Worm (Caenorhabditis elegans): ENCODE measurements around the gene C49F8.1.

The C49F8.1 gene

ce11 chrX:13328868-13329267 lies 35.9 kb downstream of the C49F8.1 start (continued):
- TF ChIP-seq egrh-3 (GFP tag; IDR thresholded peaks at IDR 0.05) (no peak), attf-5 (GFP tag; optimal IDR thresholded peaks at IDR 0.05) (peak; percentile 62), akir-1 (GFP tag; optimal IDR thresholded peaks at IDR 0.05) (no peak), F57C9.4 (tag; optimal IDR thresholded peaks at IDR 0.05) (no peak), egl-18 (GFP tag; IDR thresholded peaks at IDR 0.05) (no peak), athp-1 (tag; optimal IDR thresholded peaks at IDR 0.05) (no peak), bed-2 (GFP tag; IDR thresholded peaks at IDR 0.05) (no peak), madf-3 (GFP tag; IDR thresholded peaks at IDR 0.05) (no peak), rpc-1 (optimal IDR thresholded peaks at IDR 0.05) (no peak), rpc-1 (tag; optimal IDR thresholded peaks at IDR 0.05) (no peak), D2030.7 (GFP tag; IDR thresholded peaks at IDR 0.05) (no peak), mcd-1 (GFP tag; IDR thresholded peaks at IDR 0.05) (peak; percentile 76), mes-4 (tag; optimal IDR thresholded peaks at IDR 0.05) (no peak), B0336.3 (GFP tag; IDR thresholded peaks at IDR 0.05) (no peak), lin-35 (GFP tag; optimal IDR thresholded peaks at IDR 0.05) (no peak), ztf-22 (GFP tag; optimal IDR thresholded peaks at IDR 0.05) (no peak), F10E7.11 (tag; optimal IDR thresholded peaks at IDR 0.05) (no peak), nhr-27 (tag; optimal IDR thresholded peaks at IDR 0.05) (no peak), ceh-58 (GFP tag; IDR thresholded peaks at IDR 0.05) (no peak), ztf-26 (tag; optimal IDR thresholded peaks at IDR 0.05) (no peak), tbp1 (GFP tag; optimal IDR thresholded peaks at IDR 0.05) (peak; percentile 37), snpc-4 (GFP tag; optimal IDR thresholded peaks at IDR 0.05) (no peak), snpc-4 (tag; optimal IDR thresholded peaks at IDR 0.05) (no peak), rec-8 (tag; optimal IDR thresholded peaks at IDR 0.05) (no peak), nfyb-1 (GFP tag; IDR thresholded peaks at IDR 0.05) (no peak), egl-44 (GFP tag; IDR thresholded peaks at IDR 0.05) (no peak), C17E4.6 (GFP tag; IDR thresholded peaks at IDR 0.05) (no peak), sea-2 (GFP tag; IDR thresholded peaks at IDR 0.05) (no peak), snpc-1.1 (tag; optimal IDR thresholded peaks at IDR 0.05; ENCODE audit: insufficient read depth) (no peak), F49E8.2 (tag; optimal IDR thresholded peaks at IDR 0.05; ENCODE audit: insufficient read depth) (no peak), dox-1 (GFP tag; IDR thresholded peaks at IDR 0.05) (0 out of 2 replicates have a peak, but pooled peaks have one; percentile 23), aptf-2 (GFP tag; conservative IDR thresholded peaks at IDR 0.05) (no peak), F39B2.1 (GFP tag; IDR thresholded peaks at IDR 0.05) (no peak), hlh-26 (GFP tag; conservative IDR thresholded peaks at IDR 0.05) (no peak), madf-6 (GFP tag; IDR thresholded peaks at IDR 0.05) (no peak), zfh-2 (GFP tag; conservative IDR thresholded peaks at IDR 0.05) (no peak), hsf-1 (GFP tag; IDR thresholded peaks at IDR 0.05) (no peak), sptf-2 (GFP tag; optimal IDR thresholded peaks at IDR 0.05) (no peak), somi-1 (GFP tag; optimal IDR thresholded peaks at IDR 0.05) (peak; percentile 54), F23B12.7 (tag; optimal IDR thresholded peaks at IDR 0.05; ENCODE audit: insufficient read depth) (peak; percentile 18), efl-1 (GFP tag; optimal IDR thresholded peaks at IDR 0.05) (no peak)

DNA sequence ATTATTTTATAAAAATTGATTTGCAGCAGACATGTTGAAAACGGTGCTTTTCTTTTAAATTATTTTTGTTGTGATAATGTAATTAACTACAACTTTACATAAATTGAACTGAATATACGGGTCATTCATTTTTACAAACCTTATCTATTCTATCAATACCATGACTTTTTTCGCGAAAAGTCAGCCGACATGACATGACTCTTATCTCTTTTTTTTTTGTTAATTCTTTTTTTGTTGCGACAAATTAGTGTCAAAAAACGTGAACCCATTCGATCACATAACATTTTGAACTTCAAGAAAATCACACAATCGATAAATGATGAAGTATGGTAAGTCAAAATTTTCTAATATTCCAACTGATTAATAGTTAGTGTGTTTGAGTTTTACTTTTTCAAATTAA lies 36.8 kb downstream of the C49F8.1 start, which contains the start of gene sir-2.2:
Gene sir-2.2 (plus strand): TSS at position 34 of the 400 bp plus-strand sequence.
- no peak for TF ChIP-seq cebp-1 (GFP tag; IDR thresholded peaks at IDR 0.05)
- TF ChIP-seq cebp-1 (tag; optimal IDR thresholded peaks at IDR 0.05) = peak; percentile 8
- TF ChIP-seq K11D2.4 (GFP tag; IDR thresholded peaks at IDR 0.05) = 0 out of 2 replicates have a peak, but pooled peaks have one; percentile 14
- TF ChIP-seq him-1 (tag; optimal IDR thresholded peaks at IDR 0.05) = no peak
- peak in 1 of 2 experiments; percentile 4 for TF ChIP-seq let-607 (tag; optimal IDR thresholded peaks at IDR 0.05)
- peak; percentile 1 for TF ChIP-seq tbp1 (GFP tag; optimal IDR thresholded peaks at IDR 0.05)
- TF ChIP-seq ets-4 (GFP tag; optimal IDR thresholded peaks at IDR 0.05) = no peak
- TF ChIP-seq nhr-80 (tag; optimal IDR thresholded peaks at IDR 0.05) = peak; percentile 64

Data from whole organism, young adult.